Worm (Caenorhabditis elegans): ENCODE results near the gene C07H6.9.
A peak's percentile ranks its signal among the peaks of the same experiment; 100 is the strongest.

C07H6.9 gene

ce11 chrIII:7458846-7459365, 40.4 kb downstream of the C07H6.9 start, which contains the start of the genes fipr-19 and fipr-18:
TSS of gene fipr-19 (minus strand) at chrIII:7458946.
TSS of gene fipr-18 (plus strand) at chrIII:7459315.
- TF ChIP-seq egl-5 (tag; optimal IDR thresholded peaks at IDR 0.05) (no peak), fkh-2 (tag; optimal IDR thresholded peaks at IDR 0.05) (no peak), tbx-2 (tag; optimal IDR thresholded peaks at IDR 0.05) (no peak), elt-1 (tag; optimal IDR thresholded peaks at IDR 0.05) (no peak), fos-1 (tag; optimal IDR thresholded peaks at IDR 0.05) (no peak), ztf-4 (tag; optimal IDR thresholded peaks at IDR 0.05) (no peak), ztf-11 (tag; optimal IDR thresholded peaks at IDR 0.05) (no peak), daf-12 (tag; optimal IDR thresholded peaks at IDR 0.05) (no peak), aly-2 (tag; optimal IDR thresholded peaks at IDR 0.05) (no peak), sea-2 (GFP tag; optimal IDR thresholded peaks at IDR 0.05) (no peak)

ce11 chrIII:7456640-7457039, 42.6 kb downstream of the C07H6.9 start, which contains the start of gene Y69F12A.1:
TSS of gene Y69F12A.1 (plus strand) at chrIII:7456940.
- TF ChIP-seq lsy-12 (tag; optimal IDR thresholded peaks at IDR 0.05) = no peak
- no peak for TF ChIP-seq elt-2 (tag; optimal IDR thresholded peaks at IDR 0.05)
- no peak for TF ChIP-seq fkh-10 (GFP tag; optimal IDR thresholded peaks at IDR 0.05)
- TF ChIP-seq unc-62 (GFP tag; optimal IDR thresholded peaks at IDR 0.05) = no peak

ce11 chrIII:7453653-7454124, 45.6 kb downstream of the C07H6.9 start, which contains the start of gene alh-12:
TSS of gene alh-12 (plus strand) at chrIII:7454074.
- TF ChIP-seq unc-39 (tag; optimal IDR thresholded peaks at IDR 0.05) (no peak), pha-4 (tag; optimal IDR thresholded peaks at IDR 0.05) (peak; percentile 24), nfya-1 (tag; optimal IDR thresholded peaks at IDR 0.05; ENCODE audit: insufficient read depth) (no peak), nhr-28 (tag; optimal IDR thresholded peaks at IDR 0.05) (no peak), tbx-2 (tag; optimal IDR thresholded peaks at IDR 0.05) (no peak), nhr-76 (tag; optimal IDR thresholded peaks at IDR 0.05) (no peak), ZK546.5 (tag; optimal IDR thresholded peaks at IDR 0.05) (no peak), aly-2 (tag; optimal IDR thresholded peaks at IDR 0.05) (no peak), pqm-1 (tag; optimal IDR thresholded peaks at IDR 0.05) (peak; percentile 72), nhr-25 (tag; optimal IDR thresholded peaks at IDR 0.05) (no peak), mml-1 (tag; optimal IDR thresholded peaks at IDR 0.05) (no peak), lin-15B (tag; optimal IDR thresholded peaks at IDR 0.05) (no peak), lin-39 (tag; optimal IDR thresholded peaks at IDR 0.05) (no peak), nhr-67 (tag; optimal IDR thresholded peaks at IDR 0.05) (no peak), ztf-4 (tag; optimal IDR thresholded peaks at IDR 0.05) (no peak), elt-2 (tag; optimal IDR thresholded peaks at IDR 0.05) (peak; percentile 80), nhr-77 (tag; optimal IDR thresholded peaks at IDR 0.05) (no peak), eor-1 (tag; optimal IDR thresholded peaks at IDR 0.05) (no peak)
